Fruit fly (Drosophila melanogaster): Measurements from ENCODE around the gene CG42717.

Gene CG42717

dm6 chr3L:16048086-16048485 is 15.1 kb upstream of the CG42717 start (continued):
- TF ChIP-seq HLH4C (GFP tag; IDR thresholded peaks at IDR 0.05; ENCODE audit: partially characterized antibody) (no peak), sc (optimal IDR thresholded peaks at IDR 0.05) (no peak), sc (GFP tag; optimal IDR thresholded peaks at IDR 0.05) (no peak), kah (GFP tag; optimal IDR thresholded peaks at IDR 0.05) (no peak), exex (tag; optimal IDR thresholded peaks at IDR 0.05) (no peak), lov (optimal IDR thresholded peaks at IDR 0.05) (no peak), lov (GFP tag; IDR thresholded peaks at IDR 0.05) (no peak), aop (GFP tag; IDR thresholded peaks at IDR 0.05) (no peak), D19B (GFP tag; optimal IDR thresholded peaks at IDR 0.05) (peak; percentile 47), vnd (GFP tag; IDR thresholded peaks at IDR 0.05; ENCODE audit: partially characterized antibody) (no peak), h (optimal IDR thresholded peaks at IDR 0.05) (no peak), Rx (GFP tag; IDR thresholded peaks at IDR 0.05) (no peak), BEAF-32 (GFP tag; optimal IDR thresholded peaks at IDR 0.05) (no peak), lbe (GFP tag; optimal IDR thresholded peaks at IDR 0.05) (no peak), bab2 (GFP tag; optimal IDR thresholded peaks at IDR 0.05) (peak; percentile 54), CG10462 (GFP tag; optimal IDR thresholded peaks at IDR 0.05) (no peak), CG10959 (GFP tag; IDR thresholded peaks at IDR 0.05) (no peak), MTF-1 (GFP tag; optimal IDR thresholded peaks at IDR 0.05; ENCODE audit: borderline replicate concordance) (no peak), B-H1 (GFP tag; IDR thresholded peaks at IDR 0.05) (peak; percentile 19; the same call in 1 of the 3 replicates), Dll (GFP tag; IDR thresholded peaks at IDR 0.05; ENCODE audit: partially characterized antibody) (no peak), usp (GFP tag; optimal IDR thresholded peaks at IDR 0.05) (no peak), amos (GFP tag; IDR thresholded peaks at IDR 0.05; ENCODE audit: partially characterized antibody) (no peak), CG7556 (GFP tag; optimal IDR thresholded peaks at IDR 0.05) (peak; percentile 14), CG32532 (GFP tag; IDR thresholded peaks at IDR 0.05) (peak; percentile 78), CG10267 (tag; optimal IDR thresholded peaks at IDR 0.05) (no peak), Ssrp (tag; optimal IDR thresholded peaks at IDR 0.05) (no peak), CG12299 (tag; optimal IDR thresholded peaks at IDR 0.05) (peak; percentile 28), CG18764 (GFP tag; optimal IDR thresholded peaks at IDR 0.05) (no peak), ac (GFP tag; optimal IDR thresholded peaks at IDR 0.05) (no peak), CG1792 (GFP tag; optimal IDR thresholded peaks at IDR 0.05) (no peak), CG8478 (optimal IDR thresholded peaks at IDR 0.05) (no peak), psq (GFP tag; optimal IDR thresholded peaks at IDR 0.05) (no peak), Bgb (GFP tag; IDR thresholded peaks at IDR 0.05; ENCODE audit: partially characterized antibody) (no peak), mld (GFP tag; IDR thresholded peaks at IDR 0.05; ENCODE audit: partially characterized antibody) (no peak), Pdp1 (GFP tag; optimal IDR thresholded peaks at IDR 0.05) (no peak), CG7271 (tag; optimal IDR thresholded peaks at IDR 0.05) (no peak), Dbx (GFP tag; IDR thresholded peaks at IDR 0.05) (0 out of 3 replicates have a peak, but pooled peaks have one; percentile 40), CG12155 (GFP tag; optimal IDR thresholded peaks at IDR 0.05) (peak; percentile 35), prd (optimal IDR thresholded peaks at IDR 0.05) (no peak), prd (GFP tag; IDR thresholded peaks at IDR 0.05) (peak; percentile 64), CG4282 (GFP tag; optimal IDR thresholded peaks at IDR 0.05) (no peak), Mes4 (GFP tag; optimal IDR thresholded peaks at IDR 0.05) (peak; percentile 35), CG17361 (GFP tag; IDR thresholded peaks at IDR 0.05) (no peak), cwo (GFP tag; optimal IDR thresholded peaks at IDR 0.05) (peak; percentile 18), CG12659 (GFP tag; optimal IDR thresholded peaks at IDR 0.05) (peak; percentile 43), Hr3 (GFP tag; optimal IDR thresholded peaks at IDR 0.05) (peak; percentile 25), CG12219 (GFP tag; optimal IDR thresholded peaks at IDR 0.05) (peak; percentile 43), CG11696 (GFP tag; IDR thresholded peaks at IDR 0.05) (peak; percentile 74), Sin3A (optimal IDR thresholded peaks at IDR 0.05) (no peak), Oli (tag; optimal IDR thresholded peaks at IDR 0.05) (peak; percentile 49), Hr51 (GFP tag; optimal IDR thresholded peaks at IDR 0.05) (peak; percentile 50 to 54), stwl (tag; optimal IDR thresholded peaks at IDR 0.05) (no peak)

Data from whole organism, embryonic.